Fruit fly (Drosophila melanogaster): ENCODE data around the gene CG15211.
A peak's percentile ranks its signal among the peaks of the same experiment; 100 is the strongest.

CG15211 gene

dm6 chrX:10743825-10744224 is 28.5 kb upstream of the CG15211 start:
- peak; percentile 30; the same call in 1 of the 2 replicates for TF ChIP-seq CG32121 (GFP tag; IDR thresholded peaks at IDR 0.05)
- no peak for TF ChIP-seq Ets98B (GFP tag; IDR thresholded peaks at IDR 0.05)
- peak; percentile 37 for TF ChIP-seq CG14655 (GFP tag; optimal IDR thresholded peaks at IDR 0.05)
- peak; percentile 51 for TF ChIP-seq CG13204 (GFP tag; optimal IDR thresholded peaks at IDR 0.05)

- no peak for TF ChIP-seq fd96Ca (GFP tag; IDR thresholded peaks at IDR 0.05)
- no peak for TF ChIP-seq CG32121 (GFP tag; IDR thresholded peaks at IDR 0.05)
- TF ChIP-seq EcR (GFP tag; optimal IDR thresholded peaks at IDR 0.05), result no peak
- TF ChIP-seq gl (tag; optimal IDR thresholded peaks at IDR 0.05), result no peak
These were observed 28.0 kb upstream of the CG15211 start, which contains the start of gene ras for dm6 chrX:10744315-10744767. Gene ras (plus strand): TSS chrX:10744502.

- TF ChIP-seq gl (tag; optimal IDR thresholded peaks at IDR 0.05), result no peak
- no peak for TF ChIP-seq CG17806 (tag; optimal IDR thresholded peaks at IDR 0.05)
- TF ChIP-seq CG12605 (GFP tag; IDR thresholded peaks at IDR 0.05), result peak; percentile 59
- peak; percentile 2 for TF ChIP-seq CG15710 (tag; optimal IDR thresholded peaks at IDR 0.05)
- no peak for TF ChIP-seq CG14655 (GFP tag; optimal IDR thresholded peaks at IDR 0.05)
- no peak for TF ChIP-seq Pif1A (GFP tag; optimal IDR thresholded peaks at IDR 0.05)
- no peak for TF ChIP-seq CG34367 (tag; optimal IDR thresholded peaks at IDR 0.05)
- TF ChIP-seq CG32121 (GFP tag; IDR thresholded peaks at IDR 0.05), result peak; percentile 42; the same call in 1 of the 2 replicates
- TF ChIP-seq CG8301 (tag; optimal IDR thresholded peaks at IDR 0.05), result no peak
- TF ChIP-seq CG13204 (GFP tag; optimal IDR thresholded peaks at IDR 0.05), result no peak
- TF ChIP-seq EcR (GFP tag; optimal IDR thresholded peaks at IDR 0.05), result no peak
- TF ChIP-seq D1 (tag; optimal IDR thresholded peaks at IDR 0.05), result no peak
- peak; percentile 49 for TF ChIP-seq Ets98B (GFP tag; IDR thresholded peaks at IDR 0.05)
- peak; percentile 23; the same call in 1 of the 3 replicates for TF ChIP-seq fd96Ca (GFP tag; IDR thresholded peaks at IDR 0.05)
- no peak for TF ChIP-seq CG10348 (GFP tag; IDR thresholded peaks at IDR 0.05)
- peak; percentile 58; the same call in 2 of the 3 replicates for TF ChIP-seq CG4496 (GFP tag; IDR thresholded peaks at IDR 0.05)
- TF ChIP-seq Snoo (tag; optimal IDR thresholded peaks at IDR 0.05), result no peak
- TF ChIP-seq Pif1B (GFP tag; optimal IDR thresholded peaks at IDR 0.05), result no peak
- TF ChIP-seq CG8159 (tag; optimal IDR thresholded peaks at IDR 0.05), result peak; percentile 8
- TF ChIP-seq CG9948 (tag; optimal IDR thresholded peaks at IDR 0.05), result no peak
- peak; percentile 8; the same call in 1 of the 2 replicates for TF ChIP-seq rn (GFP tag; IDR thresholded peaks at IDR 0.05)
These were observed 27.4 kb upstream of the CG15211 start, which contains the start of gene stx for dm6 chrX:10744773-10745589. Gene stx (minus strand): TSS chrX:10744943.

DNA sequence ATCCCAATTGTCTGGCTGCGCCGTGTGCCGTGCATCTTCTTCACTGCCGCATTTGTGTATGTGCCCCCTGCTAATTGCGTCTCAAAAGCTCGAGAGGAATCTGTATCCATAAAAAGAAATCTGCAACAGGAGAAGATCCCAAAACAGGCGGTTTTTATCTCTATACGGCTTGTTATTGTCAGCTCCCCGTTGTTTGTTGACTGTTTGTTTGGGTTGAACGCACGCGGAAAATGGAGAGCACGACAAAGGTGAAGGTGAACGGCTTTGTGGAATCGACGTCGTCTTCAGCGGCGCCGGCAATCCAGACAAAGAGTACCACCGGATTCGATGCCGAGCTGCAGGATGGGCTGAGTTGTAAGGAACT is 26.8 kb upstream of the CG15211 start:
- peak; percentile 87 for TF ChIP-seq EcR (GFP tag; optimal IDR thresholded peaks at IDR 0.05)
- no peak for TF ChIP-seq CG9948 (tag; optimal IDR thresholded peaks at IDR 0.05)

DNA sequence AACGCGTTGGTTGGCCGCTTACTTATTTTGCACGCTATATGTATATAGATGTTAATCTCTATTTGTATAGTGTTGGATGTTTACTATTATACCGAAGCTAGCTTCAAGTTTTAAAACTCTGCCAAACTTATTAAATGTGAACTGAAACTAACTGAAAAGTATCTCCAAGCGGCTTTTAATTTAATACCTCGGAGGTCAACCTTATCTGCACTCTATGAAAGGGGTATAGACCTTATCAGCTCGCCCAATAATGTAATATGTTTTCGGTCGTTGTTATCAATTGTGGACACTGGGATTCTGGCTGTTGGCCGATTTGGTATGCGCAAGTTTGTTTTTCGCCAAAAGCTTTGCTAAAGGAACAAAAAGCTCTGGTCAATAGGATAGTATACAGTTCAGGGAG is 23.7 kb upstream of the CG15211 start:
- TF ChIP-seq CG8159 (tag; optimal IDR thresholded peaks at IDR 0.05), result no peak
- no peak for TF ChIP-seq CG4496 (GFP tag; IDR thresholded peaks at IDR 0.05)
- TF ChIP-seq gl (tag; optimal IDR thresholded peaks at IDR 0.05), result no peak
- no peak for TF ChIP-seq CG34367 (tag; optimal IDR thresholded peaks at IDR 0.05)
- no peak for TF ChIP-seq CG10348 (GFP tag; IDR thresholded peaks at IDR 0.05)

DNA sequence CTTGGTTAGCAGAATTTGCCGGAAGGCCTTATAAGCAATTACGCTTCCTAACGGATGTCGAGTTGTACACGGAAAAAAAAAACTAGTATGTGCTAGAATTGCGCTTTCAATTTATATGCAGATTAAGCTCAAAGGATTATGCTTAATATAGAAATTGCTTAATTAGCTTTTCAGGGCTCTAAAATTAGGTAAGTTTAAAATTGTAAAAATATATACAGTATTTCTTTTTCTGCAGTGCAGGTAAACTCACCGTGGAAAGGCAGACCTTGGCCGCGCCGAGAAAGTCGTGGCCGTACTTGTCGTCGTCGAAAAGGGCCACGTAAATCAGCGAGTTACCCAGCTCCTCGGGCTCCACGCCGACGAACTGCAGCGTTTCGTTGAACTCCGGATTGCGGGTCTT is 21.7 kb upstream of the CG15211 start:
- TF ChIP-seq Pif1B (GFP tag; optimal IDR thresholded peaks at IDR 0.05) (no peak), rn (GFP tag; IDR thresholded peaks at IDR 0.05) (no peak), CG15710 (tag; optimal IDR thresholded peaks at IDR 0.05) (no peak), CG17806 (tag; optimal IDR thresholded peaks at IDR 0.05) (peak; percentile 5)

- no peak for TF ChIP-seq CG32121 (GFP tag; IDR thresholded peaks at IDR 0.05)
- TF ChIP-seq fd96Ca (GFP tag; IDR thresholded peaks at IDR 0.05), result no peak
- no peak for TF ChIP-seq gl (tag; optimal IDR thresholded peaks at IDR 0.05)
- TF ChIP-seq CG8301 (tag; optimal IDR thresholded peaks at IDR 0.05), result no peak
- no peak for TF ChIP-seq CG12605 (GFP tag; IDR thresholded peaks at IDR 0.05)
- no peak for TF ChIP-seq CG14655 (GFP tag; optimal IDR thresholded peaks at IDR 0.05)
- no peak for TF ChIP-seq Snoo (tag; optimal IDR thresholded peaks at IDR 0.05)
- no peak for TF ChIP-seq EcR (GFP tag; optimal IDR thresholded peaks at IDR 0.05)
- TF ChIP-seq CG15710 (tag; optimal IDR thresholded peaks at IDR 0.05), result no peak
- TF ChIP-seq rn (GFP tag; IDR thresholded peaks at IDR 0.05), result no peak
- TF ChIP-seq CG34367 (tag; optimal IDR thresholded peaks at IDR 0.05), result no peak
- TF ChIP-seq Pif1A (GFP tag; optimal IDR thresholded peaks at IDR 0.05), result no peak
- TF ChIP-seq CG17806 (tag; optimal IDR thresholded peaks at IDR 0.05), result no peak
- no peak for TF ChIP-seq Ets98B (GFP tag; IDR thresholded peaks at IDR 0.05)
- no peak for TF ChIP-seq CG8159 (tag; optimal IDR thresholded peaks at IDR 0.05)
These were observed 20.6 kb upstream of the CG15211 start for dm6 chrX:10751777-10752176.
